Worm (Caenorhabditis elegans) whole organism, L4/young adult: ENCODE results near the gene idhb-1.

Experiments
- dao-5 ChIP-seq: sonication (generic microtip); optimal IDR thresholded peaks from 2 replicates; lab custom pipeline; 2016; ENCODE audit warnings: missing genotype, missing genetic modification characterization, moderate library complexity, missing compliant biosample characterization
- him-1 ChIP-seq: sonication (generic microtip); optimal IDR thresholded peaks from 2 replicates; lab custom pipeline; 2016; ENCODE audit warnings: missing genotype, missing genetic modification reagents, missing genetic modification characterization, missing compliant biosample characterization

DNA sequence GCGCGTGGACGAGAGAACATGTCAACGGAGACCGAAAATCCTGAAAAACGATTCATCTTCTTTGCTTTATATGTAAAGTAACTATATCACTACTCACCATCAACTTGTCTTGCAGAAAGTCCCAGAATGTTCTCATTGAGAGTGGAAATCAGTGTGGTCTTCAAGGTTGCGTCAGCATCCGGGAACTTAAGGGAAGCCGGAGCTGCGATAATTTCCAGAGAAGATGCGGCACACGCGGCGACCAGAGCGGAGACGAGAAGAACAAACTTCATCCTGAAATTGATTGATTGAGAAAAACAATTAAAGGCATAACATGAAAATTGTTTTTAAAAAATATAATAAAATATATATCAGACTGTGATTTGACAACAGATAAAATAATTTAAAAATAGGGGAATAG is 9.6 kb downstream of the idhb-1 start, which contains the start of gene vha-20:
- no peak for TF ChIP-seq him-1 (tag; lab: Kevin White, UChicago)
- TF ChIP-seq dao-5 = no peak
